Worm (Caenorhabditis elegans) whole organism, mixed stage, embryonic: Measurements from ENCODE around the gene Y67H2A.2.

ENCODE experiments used
- M03D4.4 ChIP-seq: sonication (generic microtip); optimal IDR thresholded peaks from 2 replicates; lab custom pipeline; 2017; ENCODE audit warnings: mild to moderate bottlenecking, missing genetic modification characterization, missing compliant biosample characterization
- blmp-1 ChIP-seq: fragments of 150-350 bp; optimal IDR thresholded peaks from 2 replicates; lab custom pipeline; 2014; ENCODE audit warnings: missing biosample characterization, missing genetic modification characterization
- ceh-39 ChIP-seq: fragments of 150-350 bp; optimal IDR thresholded peaks from 2 replicates; lab custom pipeline; 2014; ENCODE audit warnings: missing biosample characterization, missing genetic modification characterization
- ceh-43 ChIP-seq: fragments of 200-800 bp; sonication (Bioruptor generic); optimal IDR thresholded peaks from 2 replicates; lab custom pipeline; 2018; ENCODE audit warnings: mild to moderate bottlenecking, missing genetic modification characterization, moderate library complexity, missing compliant biosample characterization
- ceh-83 ChIP-seq: fragments of 200-800 bp; sonication (Bioruptor generic); optimal IDR thresholded peaks from 2 replicates; lab custom pipeline; 2018; ENCODE audit warnings: mild to moderate bottlenecking, missing genetic modification characterization, missing compliant biosample characterization
- cnd-1 ChIP-seq: fragments of 200-800 bp; sonication (Bioruptor generic); optimal IDR thresholded peaks from 2 replicates; lab custom pipeline; 2018; ENCODE audit warnings: mild to moderate bottlenecking, missing genetic modification characterization, missing compliant biosample characterization
- drap-1 ChIP-seq: fragments of 200-800 bp; sonication (Bioruptor generic); optimal IDR thresholded peaks from 3 replicates; lab custom pipeline; 2018; ENCODE audit warnings: mild to moderate bottlenecking, missing genetic modification characterization, missing compliant biosample characterization
- elt-1 ChIP-seq: sonication (generic microtip); optimal IDR thresholded peaks from 2 replicates; lab custom pipeline; 2017; ENCODE audit warnings: missing genetic modification characterization, mild to moderate bottlenecking, missing compliant biosample characterization, antibody characterized with exemption, moderate library complexity, borderline replicate concordance; ENCODE audit not compliant: insufficient read depth
- elt-3 ChIP-seq: fragments of 150-350 bp; optimal IDR thresholded peaks from 2 replicates; lab custom pipeline; 2014; ENCODE audit warnings: missing biosample characterization, missing genetic modification characterization
- flh-1 ChIP-seq: fragments of 200-800 bp; sonication (Bioruptor generic); optimal IDR thresholded peaks from 2 replicates; lab custom pipeline; 2018; ENCODE audit warnings: mild to moderate bottlenecking, missing genetic modification characterization, moderate library complexity, missing compliant biosample characterization
- ham-2 ChIP-seq: fragments of 200-800 bp; sonication (Bioruptor generic); optimal IDR thresholded peaks from 2 replicates; lab custom pipeline; 2018; ENCODE audit warnings: mild to moderate bottlenecking, missing genetic modification characterization, missing compliant biosample characterization
- hlh-1 ChIP-seq: fragments of 150-350 bp; optimal IDR thresholded peaks from 2 replicates; lab custom pipeline; 2014; ENCODE audit warnings: missing biosample characterization, missing genetic modification reagents, missing genetic modification characterization
- lin-13 ChIP-seq: fragments of 150-350 bp; optimal IDR thresholded peaks from 2 replicates; lab custom pipeline; 2014; ENCODE audit warnings: missing biosample characterization, missing genetic modification characterization
- lsy-2 ChIP-seq: fragments of 150-350 bp; optimal IDR thresholded peaks from 2 replicates; lab custom pipeline; 2014; ENCODE audit warnings: missing biosample characterization, missing genetic modification characterization
- mab-5 ChIP-seq: fragments of 150-350 bp; optimal IDR thresholded peaks from 2 replicates; lab custom pipeline; 2014; ENCODE audit warnings: missing biosample characterization, missing genetic modification characterization
- mep-1 ChIP-seq: fragments of 150-350 bp; optimal IDR thresholded peaks from 2 replicates; lab custom pipeline; 2017; ENCODE audit warnings: missing biosample characterization, missing genetic modification reagents, missing genetic modification characterization, inconsistent platforms
- mls-2 ChIP-seq: sonication (generic microtip); optimal IDR thresholded peaks from 2 replicates; lab custom pipeline; 2016; ENCODE audit warnings: mild to moderate bottlenecking, missing genetic modification characterization, moderate library complexity, missing compliant biosample characterization
- nhr-12 ChIP-seq: fragments of 150-350 bp; optimal IDR thresholded peaks from 2 replicates; lab custom pipeline; 2014; ENCODE audit warnings: missing biosample characterization, missing genetic modification characterization
- nhr-2 ChIP-seq: fragments of 150-350 bp; optimal IDR thresholded peaks from 2 replicates; lab custom pipeline; 2014; ENCODE audit warnings: missing biosample characterization, missing genetic modification characterization
- nhr-237 ChIP-seq: fragments of 150-350 bp; optimal IDR thresholded peaks from 2 replicates; lab custom pipeline; 2014; ENCODE audit warnings: missing biosample characterization, missing genetic modification characterization
- nhr-28 ChIP-seq: fragments of 150-350 bp; optimal IDR thresholded peaks from 2 replicates; lab custom pipeline; 2014; ENCODE audit warnings: missing biosample characterization, missing genetic modification characterization
- nhr-76 ChIP-seq: sonication (generic microtip); optimal IDR thresholded peaks from 2 replicates; lab custom pipeline; 2017; ENCODE audit warnings: missing biosample characterization, missing genetic modification characterization
- pha-4 ChIP-seq: fragments of 150-350 bp; optimal IDR thresholded peaks from 2 replicates; lab custom pipeline; 2018; ENCODE audit warnings: missing biosample characterization, missing genetic modification reagents, missing genetic modification characterization
- snpc-4 ChIP-seq: fragments of 150-350 bp; optimal IDR thresholded peaks from 2 replicates; lab custom pipeline; 2014; ENCODE audit warnings: missing biosample characterization, missing genetic modification characterization
- sptf-1 ChIP-seq: sonication (generic microtip); optimal IDR thresholded peaks from 2 replicates; lab custom pipeline; 2017; ENCODE audit warnings: mild to moderate bottlenecking, missing genetic modification characterization, moderate library complexity, missing compliant biosample characterization
- tbx-8 ChIP-seq: fragments of 200-800 bp; sonication (Bioruptor generic); optimal IDR thresholded peaks from 2 replicates; lab custom pipeline; 2018; ENCODE audit warnings: mild to moderate bottlenecking, missing genetic modification characterization, moderate library complexity, missing compliant biosample characterization
- unc-39 ChIP-seq: fragments of 150-350 bp; optimal IDR thresholded peaks from 2 replicates; lab custom pipeline; 2014; ENCODE audit warnings: missing biosample characterization, missing genetic modification characterization
- unc-62 ChIP-seq: fragments of 150-350 bp; optimal IDR thresholded peaks from 2 replicates; lab custom pipeline; 2014; ENCODE audit warnings: missing biosample characterization, missing genetic modification reagents, missing genetic modification characterization
- zip-8 ChIP-seq: fragments of 150-350 bp; optimal IDR thresholded peaks from 2 replicates; lab custom pipeline; 2014; ENCODE audit warnings: missing biosample characterization, missing genetic modification characterization
- ztf-11 ChIP-seq: fragments of 150-350 bp; optimal IDR thresholded peaks from 2 replicates; lab custom pipeline; 2014; ENCODE audit warnings: missing biosample characterization, missing genetic modification characterization

The Y67H2A.2 gene

ce11 chrIV:13342555-13342954 lies 44.9 kb upstream of the Y67H2A.2 start, which contains the start of gene W02A2.5:
Gene W02A2.5, plus strand, starts transcription at chrIV:13342855.
- TF ChIP-seq nhr-28 (tag; lab: Kevin White, UChicago) (no peak), ceh-39 (tag; lab: Kevin White, UChicago) (no peak), M03D4.4 (no peak), mab-5 (no peak), nhr-237 (tag; lab: Kevin White, UChicago) (no peak), blmp-1 (tag; lab: Kevin White, UChicago) (no peak)

- TF ChIP-seq cnd-1 (no peak), nhr-28 (tag; lab: Kevin White, UChicago) (no peak), nhr-76 (no peak), flh-1 (GFP tag; lab: Kevin White, UChicago) (no peak), mls-2 (no peak), lsy-2 (tag; lab: Kevin White, UChicago) (no peak), nhr-2 (tag; lab: Kevin White, UChicago) (no peak), ztf-11 (tag; lab: Kevin White, UChicago) (no peak), M03D4.4 (no peak), pha-4 (no peak), unc-39 (tag; lab: Kevin White, UChicago) (no peak), snpc-4 (tag; lab: Kevin White, UChicago) (no peak), zip-8 (tag; lab: Kevin White, UChicago) (no peak), elt-3 (tag; lab: Kevin White, UChicago) (no peak), mab-5 (no peak)
These were observed 36.7 kb upstream of the Y67H2A.2 start for ce11 chrIV:13334287-13334686.

DNA sequence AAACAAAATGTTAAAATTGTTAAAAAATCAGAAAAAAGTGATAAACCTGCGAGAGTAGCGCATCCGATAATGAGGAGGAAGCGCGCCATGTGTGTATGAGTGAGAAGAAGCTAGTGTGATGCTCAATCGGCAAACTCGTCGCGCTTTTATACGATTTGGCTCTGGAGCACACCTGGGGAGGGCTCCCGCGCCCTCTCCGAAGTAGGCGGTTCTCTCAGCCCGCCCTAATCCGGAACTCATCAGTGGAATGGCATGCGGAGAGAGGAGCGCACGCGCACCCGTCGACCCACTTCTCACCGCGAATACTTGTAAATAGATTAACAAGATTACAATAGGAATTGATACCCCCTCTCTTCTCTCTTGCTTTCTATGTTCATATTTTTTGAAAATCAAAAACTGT lies 33.7 kb upstream of the Y67H2A.2 start, which contains the start of gene pqn-74:
Gene pqn-74 (minus strand): TSS at position 122 of the 400 bp plus-strand sequence.
- TF ChIP-seq mab-5 (no peak), nhr-12 (tag; lab: Kevin White, UChicago) (no peak), blmp-1 (tag; lab: Kevin White, UChicago) (no peak), snpc-4 (tag; lab: Kevin White, UChicago) (no peak), flh-1 (GFP tag; lab: Kevin White, UChicago) (no peak), ztf-11 (tag; lab: Kevin White, UChicago) (no peak), cnd-1 (no peak), hlh-1 (tag; lab: Kevin White, UChicago) (no peak), nhr-76 (no peak), ham-2 (GFP tag; lab: Kevin White, UChicago) (no peak), nhr-28 (tag; lab: Kevin White, UChicago) (no peak)

- TF ChIP-seq ceh-83 (GFP tag; lab: Kevin White, UChicago), result no peak
- no peak for TF ChIP-seq nhr-76
- no peak for TF ChIP-seq ztf-11 (tag; lab: Kevin White, UChicago)
- TF ChIP-seq nhr-12 (tag; lab: Kevin White, UChicago), result no peak
- TF ChIP-seq sptf-1, result no peak
- no peak for TF ChIP-seq drap-1 (GFP tag; lab: Kevin White, UChicago)
- TF ChIP-seq zip-8 (tag; lab: Kevin White, UChicago), result no peak
- TF ChIP-seq unc-39 (tag; lab: Kevin White, UChicago), result no peak
- TF ChIP-seq blmp-1 (tag; lab: Kevin White, UChicago), result no peak
- TF ChIP-seq snpc-4 (tag; lab: Kevin White, UChicago), result no peak
These were observed 32.9 kb upstream of the Y67H2A.2 start for ce11 chrIV:13330547-13330946.

DNA sequence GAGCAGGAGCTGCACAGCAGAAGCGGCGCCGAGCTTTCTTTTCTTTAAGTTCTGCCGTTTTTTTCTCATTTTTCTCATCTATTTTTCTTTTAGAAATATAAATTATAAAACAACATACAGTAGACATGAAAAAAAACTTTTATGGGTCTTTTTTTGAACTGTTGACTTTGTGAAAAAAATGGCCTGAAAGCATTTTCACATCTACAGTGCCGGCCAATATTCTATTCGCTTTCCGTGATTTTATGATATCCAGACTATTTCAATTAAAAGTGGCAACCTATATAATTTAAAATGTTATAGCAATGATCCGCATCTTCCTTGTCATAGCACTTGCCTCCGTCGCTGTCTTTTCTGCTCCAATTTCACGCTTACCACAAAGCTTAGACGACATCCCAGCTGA lies 30.4 kb upstream of the Y67H2A.2 start, which contains the start of gene far-6:
Gene far-6 (plus strand): TSS at position 301 of the 400 bp plus-strand sequence.
- TF ChIP-seq unc-39 (tag; lab: Kevin White, UChicago), result no peak
- TF ChIP-seq elt-1 (tag; lab: Kevin White, UChicago), result no peak
- no peak for TF ChIP-seq ztf-11 (tag; lab: Kevin White, UChicago)

- TF ChIP-seq tbx-8, result no peak
- TF ChIP-seq nhr-2 (tag; lab: Kevin White, UChicago), result no peak
- TF ChIP-seq unc-62, result no peak
- TF ChIP-seq mls-2, result no peak
- TF ChIP-seq lin-13 (tag; lab: Kevin White, UChicago), result no peak
- TF ChIP-seq nhr-237 (tag; lab: Kevin White, UChicago), result no peak
- TF ChIP-seq ceh-43, result no peak
- TF ChIP-seq ceh-39 (tag; lab: Kevin White, UChicago), result no peak
- TF ChIP-seq mep-1 (tag; lab: Kevin White, UChicago), result no peak
- TF ChIP-seq ceh-83 (GFP tag; lab: Kevin White, UChicago), result no peak
- TF ChIP-seq mab-5, result no peak
- no peak for TF ChIP-seq elt-3 (tag; lab: Kevin White, UChicago)
- TF ChIP-seq snpc-4 (tag; lab: Kevin White, UChicago), result no peak
- no peak for TF ChIP-seq unc-39 (tag; lab: Kevin White, UChicago)
- no peak for TF ChIP-seq M03D4.4
These were observed 29.4 kb upstream of the Y67H2A.2 start for ce11 chrIV:13327064-13327463.
